Fruit fly (Drosophila melanogaster) whole organism, adult: ENCODE data around the gene Nrd1.

Experiments used
- CG12768 ChIP-seq: fragments of 200-800 bp; sonication (Bioruptor generic); optimal IDR thresholded peaks from 2 replicates; lab custom pipeline; 2017; ENCODE audit warnings: missing biosample characterization, missing genetic modification characterization, mild to moderate bottlenecking, moderate library complexity, missing genetic modification reagents
- CG14711 ChIP-seq: fragments of 200-800 bp; sonication (Bioruptor generic); optimal IDR thresholded peaks from 2 replicates; lab custom pipeline; 2018; ENCODE audit warnings: missing biosample characterization, mild to moderate bottlenecking, missing genetic modification characterization, moderate library complexity
- CG1620 ChIP-seq: fragments of 200-800 bp; sonication (Bioruptor generic); optimal IDR thresholded peaks from 2 replicates; lab custom pipeline; 2016; ENCODE audit warnings: missing biosample characterization, missing genetic modification characterization
- CG33017 ChIP-seq: fragments of 200-800 bp; sonication (Bioruptor generic); optimal IDR thresholded peaks from 2 replicates; lab custom pipeline; 2018; ENCODE audit warnings: missing biosample characterization, mild to moderate bottlenecking, missing genetic modification characterization, moderate library complexity
- CG5204 ChIP-seq: fragments of 200-800 bp; sonication (Bioruptor generic); optimal IDR thresholded peaks from 2 replicates; lab custom pipeline; 2016; ENCODE audit warnings: missing biosample characterization, missing genetic modification characterization
- CG7045 ChIP-seq: fragments of 200-800 bp; sonication (Bioruptor generic); optimal IDR thresholded peaks from 2 replicates; lab custom pipeline; 2017; ENCODE audit warnings: missing biosample characterization, mild to moderate bottlenecking, missing genetic modification characterization
- CG7101 ChIP-seq: fragments of 200-800 bp; sonication (Bioruptor generic); optimal IDR thresholded peaks from 2 replicates; lab custom pipeline; 2018; ENCODE audit warnings: missing biosample characterization, mild to moderate bottlenecking, missing genetic modification characterization, moderate library complexity
- Clk ChIP-seq: fragments of 200-800 bp; sonication (Bioruptor generic); optimal IDR thresholded peaks from 2 replicates; lab custom pipeline; 2017; ENCODE audit warnings: missing biosample characterization, missing genetic modification characterization
- Crg-1 ChIP-seq: fragments of 200-800 bp; sonication (Bioruptor generic); optimal IDR thresholded peaks from 2 replicates; lab custom pipeline; 2016; ENCODE audit warnings: missing biosample characterization, missing genetic modification characterization
- Hr96 ChIP-seq: fragments of 200-800 bp; sonication (Bioruptor generic); optimal IDR thresholded peaks from 2 replicates; lab custom pipeline; 2016; ENCODE audit warnings: missing biosample characterization, missing genetic modification characterization
- bab1 ChIP-seq: fragments of 200-800 bp; sonication (Bioruptor generic); optimal IDR thresholded peaks from 3 replicates; lab custom pipeline; 2019; ENCODE audit warnings: missing biosample characterization, mild to moderate bottlenecking, missing genetic modification characterization, moderate library complexity
- tj ChIP-seq: fragments of 200-800 bp; sonication (Bioruptor generic); optimal IDR thresholded peaks from 3 replicates; lab custom pipeline; 2017; ENCODE audit warnings: missing biosample characterization, mild to moderate bottlenecking, missing genetic modification characterization, moderate library complexity
- toe ChIP-seq: fragments of 200-800 bp; sonication (Bioruptor generic); optimal IDR thresholded peaks from 2 replicates; lab custom pipeline; 2016; ENCODE audit warnings: missing biosample characterization, missing genetic modification characterization

- TF ChIP-seq toe (GFP tag; lab: Kevin White, UChicago) (no peak), Crg-1 (GFP tag; lab: Kevin White, UChicago) (no peak), CG33017 (tag; lab: Kevin White, UChicago) (no peak), tj (GFP tag; lab: Kevin White, UChicago) (no peak), Hr96 (GFP tag; lab: Kevin White, UChicago) (no peak), CG7101 (tag; lab: Kevin White, UChicago) (no peak), CG7045 (GFP tag; lab: Kevin White, UChicago) (no peak), CG1620 (GFP tag; lab: Kevin White, UChicago) (no peak), CG5204 (GFP tag; lab: Kevin White, UChicago) (no peak), CG12768 (no peak), bab1 (no peak), Clk (GFP tag; lab: Kevin White, UChicago) (no peak), CG14711 (no peak)
Measured at dm6 chrX:11893643-11894042, 24.9 kb upstream of the Nrd1 start, which contains the start of gene wisp.
